Worm (Caenorhabditis elegans) whole organism, mixed stage, embryonic: ENCODE results near the gene hst-3.2.
A peak's percentile ranks its signal among the peaks of the same experiment; 100 is the strongest.

Experiments used
- M03D4.4 ChIP-seq: sonication (generic microtip); optimal IDR thresholded peaks from 2 replicates; lab custom pipeline; 2017; ENCODE audit warnings: mild to moderate bottlenecking, missing genetic modification characterization, missing compliant biosample characterization
- bed-3 ChIP-seq: fragments of 200-800 bp; sonication (Bioruptor generic); optimal IDR thresholded peaks from 3 replicates; lab custom pipeline; 2018; ENCODE audit warnings: mild to moderate bottlenecking, missing genetic modification characterization, moderate library complexity, missing compliant biosample characterization
- blmp-1 ChIP-seq: fragments of 150-350 bp; optimal IDR thresholded peaks from 2 replicates; lab custom pipeline; 2014; ENCODE audit warnings: missing biosample characterization, missing genetic modification characterization
- ceh-39 ChIP-seq: fragments of 150-350 bp; optimal IDR thresholded peaks from 2 replicates; lab custom pipeline; 2014; ENCODE audit warnings: missing biosample characterization, missing genetic modification characterization
- ceh-43 ChIP-seq: fragments of 200-800 bp; sonication (Bioruptor generic); optimal IDR thresholded peaks from 2 replicates; lab custom pipeline; 2018; ENCODE audit warnings: mild to moderate bottlenecking, missing genetic modification characterization, moderate library complexity, missing compliant biosample characterization
- ceh-83 ChIP-seq: fragments of 200-800 bp; sonication (Bioruptor generic); optimal IDR thresholded peaks from 2 replicates; lab custom pipeline; 2018; ENCODE audit warnings: mild to moderate bottlenecking, missing genetic modification characterization, missing compliant biosample characterization
- ces-1 ChIP-seq: fragments of 150-350 bp; optimal IDR thresholded peaks from 2 replicates; lab custom pipeline; 2014; ENCODE audit warnings: missing biosample characterization, missing genetic modification reagents, missing genetic modification characterization
- cnd-1 ChIP-seq: fragments of 200-800 bp; sonication (Bioruptor generic); optimal IDR thresholded peaks from 2 replicates; lab custom pipeline; 2018; ENCODE audit warnings: mild to moderate bottlenecking, missing genetic modification characterization, missing compliant biosample characterization
- drap-1 ChIP-seq: fragments of 200-800 bp; sonication (Bioruptor generic); optimal IDR thresholded peaks from 3 replicates; lab custom pipeline; 2018; ENCODE audit warnings: mild to moderate bottlenecking, missing genetic modification characterization, missing compliant biosample characterization
- elt-1 ChIP-seq: sonication (generic microtip); optimal IDR thresholded peaks from 2 replicates; lab custom pipeline; 2017; ENCODE audit warnings: missing genetic modification characterization, mild to moderate bottlenecking, missing compliant biosample characterization, antibody characterized with exemption, moderate library complexity, borderline replicate concordance; ENCODE audit not compliant: insufficient read depth
- elt-3 ChIP-seq: fragments of 150-350 bp; optimal IDR thresholded peaks from 2 replicates; lab custom pipeline; 2014; ENCODE audit warnings: missing biosample characterization, missing genetic modification characterization
- flh-1 ChIP-seq: fragments of 200-800 bp; sonication (Bioruptor generic); optimal IDR thresholded peaks from 2 replicates; lab custom pipeline; 2018; ENCODE audit warnings: mild to moderate bottlenecking, missing genetic modification characterization, moderate library complexity, missing compliant biosample characterization
- ham-2 ChIP-seq: fragments of 200-800 bp; sonication (Bioruptor generic); optimal IDR thresholded peaks from 2 replicates; lab custom pipeline; 2018; ENCODE audit warnings: mild to moderate bottlenecking, missing genetic modification characterization, missing compliant biosample characterization
- hlh-1 ChIP-seq: fragments of 150-350 bp; optimal IDR thresholded peaks from 2 replicates; lab custom pipeline; 2014; ENCODE audit warnings: missing biosample characterization, missing genetic modification reagents, missing genetic modification characterization
- lin-13 ChIP-seq: fragments of 150-350 bp; optimal IDR thresholded peaks from 2 replicates; lab custom pipeline; 2014; ENCODE audit warnings: missing biosample characterization, missing genetic modification characterization
- lsy-2 ChIP-seq: fragments of 150-350 bp; optimal IDR thresholded peaks from 2 replicates; lab custom pipeline; 2014; ENCODE audit warnings: missing biosample characterization, missing genetic modification characterization
- mab-5 ChIP-seq: fragments of 150-350 bp; optimal IDR thresholded peaks from 2 replicates; lab custom pipeline; 2014; ENCODE audit warnings: missing biosample characterization, missing genetic modification characterization
- mep-1 ChIP-seq: fragments of 150-350 bp; optimal IDR thresholded peaks from 2 replicates; lab custom pipeline; 2017; ENCODE audit warnings: missing biosample characterization, missing genetic modification reagents, missing genetic modification characterization, inconsistent platforms
- mls-2 ChIP-seq: sonication (generic microtip); optimal IDR thresholded peaks from 2 replicates; lab custom pipeline; 2016; ENCODE audit warnings: mild to moderate bottlenecking, missing genetic modification characterization, moderate library complexity, missing compliant biosample characterization
- nhr-12 ChIP-seq: fragments of 150-350 bp; optimal IDR thresholded peaks from 2 replicates; lab custom pipeline; 2014; ENCODE audit warnings: missing biosample characterization, missing genetic modification characterization
- nhr-2 ChIP-seq: fragments of 150-350 bp; optimal IDR thresholded peaks from 2 replicates; lab custom pipeline; 2014; ENCODE audit warnings: missing biosample characterization, missing genetic modification characterization
- nhr-76 ChIP-seq: sonication (generic microtip); optimal IDR thresholded peaks from 2 replicates; lab custom pipeline; 2017; ENCODE audit warnings: missing biosample characterization, missing genetic modification characterization
- pha-4 ChIP-seq: fragments of 150-350 bp; optimal IDR thresholded peaks from 2 replicates; lab custom pipeline; 2018; ENCODE audit warnings: missing biosample characterization, missing genetic modification reagents, missing genetic modification characterization
- sem-2 ChIP-seq: fragments of 200-800 bp; sonication (Bioruptor generic); optimal IDR thresholded peaks from 2 replicates; lab custom pipeline; 2018; ENCODE audit warnings: mild to moderate bottlenecking, missing genetic modification characterization, missing compliant biosample characterization
- snpc-4 ChIP-seq: fragments of 150-350 bp; optimal IDR thresholded peaks from 2 replicates; lab custom pipeline; 2014; ENCODE audit warnings: missing biosample characterization, missing genetic modification characterization
- sptf-1 ChIP-seq: sonication (generic microtip); optimal IDR thresholded peaks from 2 replicates; lab custom pipeline; 2017; ENCODE audit warnings: mild to moderate bottlenecking, missing genetic modification characterization, moderate library complexity, missing compliant biosample characterization
- unc-120 ChIP-seq: sonication (generic microtip); optimal IDR thresholded peaks from 2 replicates; lab custom pipeline; 2017; ENCODE audit warnings: missing genetic modification characterization, missing compliant biosample characterization; ENCODE audit not compliant: poor library complexity, severe bottlenecking
- unc-39 ChIP-seq: fragments of 150-350 bp; optimal IDR thresholded peaks from 2 replicates; lab custom pipeline; 2014; ENCODE audit warnings: missing biosample characterization, missing genetic modification characterization
- ztf-11 ChIP-seq: fragments of 150-350 bp; optimal IDR thresholded peaks from 2 replicates; lab custom pipeline; 2014; ENCODE audit warnings: missing biosample characterization, missing genetic modification characterization

Gene hst-3.2

DNA sequence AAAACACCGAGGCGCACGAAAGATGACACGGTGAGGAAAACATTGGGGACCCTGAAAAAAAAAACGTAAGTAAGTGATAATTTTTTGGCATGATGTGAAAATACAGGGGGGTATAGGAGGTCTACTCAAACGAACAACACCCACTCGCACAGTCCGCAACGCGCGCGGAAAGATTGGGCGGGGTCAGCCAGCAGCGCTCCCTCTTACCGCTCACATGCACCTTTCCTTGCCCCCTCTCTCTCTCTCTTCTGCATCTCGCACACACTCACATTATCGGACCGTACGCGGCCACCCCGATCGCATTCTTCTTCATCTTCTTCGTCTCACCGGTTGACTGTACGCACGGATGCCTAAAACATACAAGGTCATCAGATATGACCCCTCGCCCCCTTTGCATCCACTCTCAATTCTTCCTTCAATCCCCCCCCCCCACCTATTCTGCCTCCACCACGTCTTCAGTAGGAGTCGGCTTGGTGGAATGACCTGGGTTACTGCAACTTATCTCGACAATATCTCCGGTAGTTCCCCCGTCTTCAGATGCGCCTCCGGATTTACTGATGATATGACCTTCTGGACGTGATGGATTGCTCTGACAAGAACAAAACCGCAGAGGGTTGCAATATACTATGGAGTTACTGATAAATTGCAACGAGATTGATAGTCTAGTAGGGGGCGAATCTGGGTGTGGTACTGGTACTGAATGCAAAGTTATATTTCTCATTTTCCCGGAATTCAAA lies 44.1 kb downstream of the hst-3.2 start, which contains the start of gene F53B3.5:
Gene F53B3.5, minus strand, starts transcription at position 51 of the 737 bp plus-strand sequence.
- TF ChIP-seq unc-39 (tag; lab: Kevin White, UChicago) = no peak
- no peak for TF ChIP-seq nhr-12 (tag; lab: Kevin White, UChicago)
- peak; percentile 69 for TF ChIP-seq mls-2
- no peak for TF ChIP-seq lsy-2 (tag; lab: Kevin White, UChicago)
- peak; percentile 7 for TF ChIP-seq unc-120 (tag; lab: Kevin White, UChicago)
- no peak for TF ChIP-seq mep-1 (tag; lab: Kevin White, UChicago)
- TF ChIP-seq ztf-11 (tag; lab: Kevin White, UChicago) = no peak
- TF ChIP-seq cnd-1 (tag; lab: Kevin White, UChicago) = peak; percentile 54
- peak; percentile 11 for TF ChIP-seq lin-13 (tag; lab: Kevin White, UChicago)
- peak; percentile 68 for TF ChIP-seq drap-1
- peak; percentile 77 for TF ChIP-seq elt-1
- TF ChIP-seq ham-2 = peak; percentile 86
- peak; percentile 92 for TF ChIP-seq nhr-2 (tag; lab: Kevin White, UChicago)
- no peak for TF ChIP-seq snpc-4 (tag; lab: Kevin White, UChicago)
- no peak for TF ChIP-seq blmp-1 (tag; lab: Kevin White, UChicago)
- no peak for TF ChIP-seq mab-5
- peak; percentile 27 for TF ChIP-seq flh-1 (GFP tag; lab: Kevin White, UChicago)
- TF ChIP-seq M03D4.4 (tag; lab: Kevin White, UChicago) = peak; percentile 24
- peak; percentile 39 for TF ChIP-seq pha-4 (tag; lab: Kevin White, UChicago)
- no peak for TF ChIP-seq nhr-76 (tag; lab: Kevin White, UChicago)
- TF ChIP-seq sptf-1 = peak; percentile 39
- TF ChIP-seq, all 35 proteins: peak for 12

DNA sequence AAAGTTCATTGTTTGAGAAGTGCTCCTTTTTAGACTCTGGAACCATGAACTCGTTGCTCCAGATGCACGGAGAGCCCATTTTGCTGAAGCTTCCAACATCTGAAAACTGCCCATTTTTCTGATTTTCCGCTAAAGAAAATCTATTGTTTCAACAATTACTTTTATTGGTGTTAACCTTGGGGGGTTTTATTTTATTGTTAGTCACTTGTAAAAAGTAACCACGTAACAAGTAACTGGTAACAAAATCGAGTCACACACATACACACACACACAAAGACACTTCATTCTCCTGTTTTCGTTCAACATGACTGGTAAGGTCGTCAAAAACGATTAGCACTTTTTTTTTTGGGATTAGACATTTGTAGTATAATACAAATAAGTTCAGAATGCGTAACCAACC lies 46.4 kb downstream of the hst-3.2 start:
- TF ChIP-seq ceh-43 (GFP tag; lab: Kevin White, UChicago) (no peak), sem-2 (GFP tag; lab: Kevin White, UChicago) (no peak), ceh-83 (GFP tag; lab: Kevin White, UChicago) (no peak), nhr-12 (tag; lab: Kevin White, UChicago) (no peak), ces-1 (no peak), snpc-4 (tag; lab: Kevin White, UChicago) (no peak), hlh-1 (tag; lab: Kevin White, UChicago) (no peak), mls-2 (no peak), flh-1 (GFP tag; lab: Kevin White, UChicago) (no peak), nhr-76 (tag; lab: Kevin White, UChicago) (no peak), elt-1 (no peak)

DNA sequence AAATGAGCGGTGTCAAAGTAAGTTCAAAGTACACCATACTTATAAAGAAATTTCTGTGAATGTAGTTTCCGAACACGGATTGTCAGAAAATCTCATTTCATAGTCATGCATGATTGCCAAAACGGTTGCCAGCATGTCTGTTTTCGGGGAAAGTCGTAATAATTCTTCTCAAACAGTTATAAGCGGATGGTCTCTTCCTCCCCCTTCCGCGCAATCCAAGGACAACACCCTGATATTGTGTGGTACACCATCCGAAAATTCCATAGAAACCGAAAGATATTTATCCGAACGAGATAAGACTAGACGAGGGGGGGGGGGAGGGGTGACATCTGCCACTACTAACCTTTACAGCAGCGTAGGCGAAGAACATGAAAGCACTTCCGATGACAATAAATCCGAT lies 49.2 kb downstream of the hst-3.2 start:
- TF ChIP-seq ceh-39 (tag; lab: Kevin White, UChicago) = no peak
- TF ChIP-seq blmp-1 (tag; lab: Kevin White, UChicago) = peak; percentile 41
- peak; percentile 61 for TF ChIP-seq ham-2

DNA sequence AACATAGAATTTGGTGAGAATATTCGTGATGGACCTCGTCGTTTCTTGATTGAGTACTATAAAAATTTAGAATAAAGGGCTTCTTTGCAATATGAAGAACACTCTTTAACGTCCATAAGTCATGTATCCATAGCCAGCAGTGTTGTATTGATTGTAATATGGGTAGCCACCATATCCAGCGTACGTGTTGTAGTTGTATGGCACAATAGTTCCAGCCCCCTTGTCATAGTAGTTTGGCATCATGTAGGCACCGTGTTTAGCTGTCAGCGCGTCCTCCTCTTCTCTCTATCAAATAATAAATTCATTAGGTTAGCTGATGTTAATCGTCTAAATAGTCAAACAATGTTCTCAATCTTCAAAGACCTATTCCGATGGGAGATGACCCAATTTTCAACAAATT lies 50.5 kb downstream of the hst-3.2 start:
- no peak for TF ChIP-seq ztf-11 (tag; lab: Kevin White, UChicago)
- no peak for TF ChIP-seq mab-5
- TF ChIP-seq nhr-12 (tag; lab: Kevin White, UChicago) = no peak
- TF ChIP-seq elt-3 (tag; lab: Kevin White, UChicago) = no peak
- no peak for TF ChIP-seq cnd-1 (tag; lab: Kevin White, UChicago)
- no peak for TF ChIP-seq mls-2
- TF ChIP-seq bed-3 = no peak

DNA sequence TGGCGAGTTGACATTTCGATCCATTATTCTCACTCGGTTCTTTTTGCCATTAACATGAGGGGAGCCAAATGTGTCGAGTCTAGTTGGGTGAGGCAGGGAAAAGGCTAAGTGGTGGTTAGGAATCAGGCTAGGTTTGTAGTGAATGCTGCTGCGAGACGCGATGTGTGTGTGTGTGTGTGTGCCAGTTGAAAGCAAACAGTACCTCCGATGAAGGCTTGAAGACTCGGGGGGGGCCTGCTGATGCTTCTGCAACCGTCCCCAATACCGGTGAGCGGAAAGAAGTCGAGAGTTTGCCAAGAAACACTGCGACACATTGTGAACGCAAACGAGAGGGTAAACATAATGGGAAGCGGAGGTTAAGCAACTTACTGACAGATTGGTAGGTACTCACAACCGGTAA lies 52.8 kb downstream of the hst-3.2 start, which contains the start of gene F53B3.3:
Gene F53B3.3, minus strand, starts transcription at position 101 of the 400 bp plus-strand sequence.
- TF ChIP-seq ztf-11 (tag; lab: Kevin White, UChicago) (no peak), sptf-1 (peak; percentile 10)
